Fruit fly (Drosophila melanogaster) whole organism, pupa: ENCODE results near the gene SCCRO4.

Source experiments
- CG10348 ChIP-seq: fragments of 200-800 bp; sonication (Bioruptor generic); IDR thresholded peaks from 2 replicates; pipeline ENCODE4 v1.3.6; 2022; ENCODE audit warnings: missing biosample characterization, missing genetic modification characterization
- CG12605 ChIP-seq: fragments of 200-800 bp; sonication (Bioruptor generic); IDR thresholded peaks from 2 replicates; pipeline ENCODE4 v1.3.6; 2022; ENCODE audit warnings: missing biosample characterization, missing genetic modification characterization
- CG13204 ChIP-seq: fragments of 200-800 bp; sonication (Bioruptor generic); optimal IDR thresholded peaks from 2 replicates; lab custom pipeline; 2018; ENCODE audit warnings: missing biosample characterization, mild to moderate bottlenecking, missing genetic modification characterization, moderate library complexity
- CG14655 ChIP-seq: fragments of 200-800 bp; sonication (Bioruptor generic); optimal IDR thresholded peaks from 3 replicates; lab custom pipeline; 2017; ENCODE audit warnings: mild to moderate bottlenecking, missing biosample characterization, missing genetic modification reagents, missing genetic modification characterization
- CG15710 ChIP-seq: fragments of 200-800 bp; sonication (Bioruptor generic); optimal IDR thresholded peaks from 2 replicates; lab custom pipeline; 2018; ENCODE audit warnings: missing biosample characterization, mild to moderate bottlenecking, missing genetic modification characterization, moderate library complexity
- CG17806 ChIP-seq: fragments of 200-800 bp; sonication (Bioruptor generic); optimal IDR thresholded peaks from 2 replicates; lab custom pipeline; 2018; ENCODE audit warnings: missing biosample characterization, mild to moderate bottlenecking, missing genetic modification characterization, moderate library complexity
- CG32121 ChIP-seq: fragments of 200-800 bp; sonication (Bioruptor generic); IDR thresholded peaks from 2 replicates; pipeline ENCODE4 v1.3.6; 2022; ENCODE audit warnings: missing biosample characterization, missing genetic modification characterization
- CG34367 ChIP-seq: fragments of 200-800 bp; sonication (Bioruptor generic); optimal IDR thresholded peaks from 2 replicates; lab custom pipeline; 2018; ENCODE audit warnings: missing biosample characterization, mild to moderate bottlenecking, missing genetic modification characterization
- CG4496 ChIP-seq: fragments of 200-800 bp; sonication (Bioruptor generic); IDR thresholded peaks from 3 replicates; pipeline ENCODE4 v1.3.6; 2022; ENCODE audit warnings: missing biosample characterization, missing genetic modification characterization
- CG8159 ChIP-seq: fragments of 200-800 bp; sonication (Bioruptor generic); optimal IDR thresholded peaks from 3 replicates; lab custom pipeline; 2018; ENCODE audit warnings: missing biosample characterization, mild to moderate bottlenecking, missing genetic modification characterization, moderate library complexity
- CG8301 ChIP-seq: fragments of 200-800 bp; sonication (Bioruptor generic); optimal IDR thresholded peaks from 2 replicates; lab custom pipeline; 2018; ENCODE audit warnings: missing biosample characterization, mild to moderate bottlenecking, missing genetic modification characterization
- CG9948 ChIP-seq: fragments of 200-800 bp; sonication (Bioruptor generic); optimal IDR thresholded peaks from 2 replicates; lab custom pipeline; 2018; ENCODE audit warnings: missing biosample characterization, mild to moderate bottlenecking, missing genetic modification characterization, moderate library complexity
- D1 ChIP-seq: fragments of 200-800 bp; sonication (Bioruptor generic); optimal IDR thresholded peaks from 2 replicates; lab custom pipeline; 2018; ENCODE audit warnings: missing biosample characterization, mild to moderate bottlenecking, missing genetic modification characterization, moderate library complexity
- EcR ChIP-seq: fragments of 200-800 bp; sonication (Bioruptor generic); optimal IDR thresholded peaks from 3 replicates; lab custom pipeline; 2019; ENCODE audit warnings: missing biosample characterization, missing genetic modification characterization, mild to moderate bottlenecking, moderate library complexity, missing genetic modification reagents
- Ets98B ChIP-seq: fragments of 200-800 bp; sonication (Bioruptor generic); IDR thresholded peaks from 2 replicates; pipeline ENCODE4 v1.3.6; 2022; ENCODE audit warnings: missing biosample characterization, missing genetic modification characterization
- Pif1A ChIP-seq: fragments of 200-800 bp; sonication (Bioruptor generic); optimal IDR thresholded peaks from 3 replicates; lab custom pipeline; 2016; ENCODE audit warnings: missing biosample characterization, missing genetic modification characterization
- Pif1B ChIP-seq: fragments of 200-800 bp; sonication (Bioruptor generic); optimal IDR thresholded peaks from 3 replicates; lab custom pipeline; 2016; ENCODE audit warnings: missing biosample characterization, missing genetic modification characterization
- Snoo ChIP-seq: fragments of 200-800 bp; sonication (Bioruptor generic); optimal IDR thresholded peaks from 3 replicates; lab custom pipeline; 2017; ENCODE audit warnings: missing biosample characterization, mild to moderate bottlenecking, missing genetic modification characterization, inconsistent platforms
- fd96Ca ChIP-seq: fragments of 200-800 bp; sonication (Bioruptor generic); IDR thresholded peaks from 3 replicates; pipeline ENCODE4 v1.3.6; 2022; ENCODE audit warnings: missing biosample characterization, missing genetic modification characterization
- gl ChIP-seq: fragments of 200-800 bp; sonication (Bioruptor generic); optimal IDR thresholded peaks from 2 replicates; lab custom pipeline; 2018; ENCODE audit warnings: missing biosample characterization, mild to moderate bottlenecking, missing genetic modification characterization
- rn ChIP-seq: fragments of 200-800 bp; sonication (Bioruptor generic); IDR thresholded peaks from 2 replicates; pipeline ENCODE4 v1.3.6; 2022; ENCODE audit warnings: missing biosample characterization, missing genetic modification characterization

Gene SCCRO4

DNA sequence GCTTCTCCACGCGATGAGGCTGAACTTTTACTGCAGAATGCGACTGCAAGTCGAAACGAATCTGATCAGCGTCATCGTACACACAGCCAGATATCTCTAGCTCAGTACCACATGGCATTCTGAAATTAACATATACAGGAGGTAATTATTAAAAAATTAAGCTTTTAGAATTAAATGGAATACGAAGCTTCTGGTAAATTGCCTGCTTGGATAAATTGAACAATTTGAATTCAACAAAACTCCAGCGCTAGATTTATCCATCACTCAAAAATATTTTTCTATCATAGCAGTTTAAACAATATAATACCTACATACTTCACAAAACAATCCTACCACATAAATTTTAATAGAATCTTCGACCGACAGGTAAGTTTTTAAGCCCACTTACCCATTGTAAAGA, at the start of gene SCCRO4:
SCCRO4 (plus strand) TSS at position 301 of the 400 bp plus-strand sequence.
- TF ChIP-seq Snoo (tag; lab: Kevin White, UChicago) (no peak), CG13204 (no peak)

DNA sequence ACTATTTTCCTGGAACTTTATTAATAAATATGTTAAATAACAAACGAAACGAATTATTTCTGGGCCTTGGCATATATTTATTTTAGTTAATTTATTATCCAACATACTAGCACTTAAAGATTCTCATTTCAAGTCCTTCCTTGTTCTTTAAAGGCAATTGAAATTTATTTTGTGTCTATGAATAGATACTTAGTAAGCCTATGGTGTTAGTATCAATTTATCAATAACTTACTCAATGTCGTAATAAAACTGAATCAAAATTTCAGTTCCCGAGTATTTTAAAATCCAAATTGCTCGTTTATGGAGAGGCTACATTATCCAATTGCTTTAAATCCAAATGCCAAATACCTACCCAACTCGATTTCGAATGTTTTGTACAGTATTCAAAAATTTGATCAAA, 33.7 kb upstream of the SCCRO4 start, which contains the start of gene CG32228:
CG32228 (plus strand) TSS at position 301 of the 400 bp plus-strand sequence.
- TF ChIP-seq CG10348 (GFP tag; lab: Robert Waterston, UW) (no peak), rn (no peak), CG8159 (tag; lab: Kevin White, UChicago) (no peak), fd96Ca (GFP tag; lab: Robert Waterston, UW) (no peak), CG9948 (tag; lab: Kevin White, UChicago) (no peak), Ets98B (GFP tag; lab: Robert Waterston, UW) (no peak), CG13204 (no peak), CG32121 (GFP tag; lab: Robert Waterston, UW) (no peak), CG4496 (GFP tag; lab: Robert Waterston, UW) (no peak), CG14655 (GFP tag; lab: Kevin White, UChicago) (no peak), CG17806 (tag; lab: Kevin White, UChicago) (no peak), EcR (no peak), D1 (no peak), Pif1B (GFP tag; lab: Kevin White, UChicago) (no peak), CG8301 (tag; lab: Kevin White, UChicago) (no peak), Snoo (tag; lab: Kevin White, UChicago) (no peak), CG34367 (no peak), CG15710 (no peak), CG12605 (GFP tag; lab: Robert Waterston, UW) (no peak)

DNA sequence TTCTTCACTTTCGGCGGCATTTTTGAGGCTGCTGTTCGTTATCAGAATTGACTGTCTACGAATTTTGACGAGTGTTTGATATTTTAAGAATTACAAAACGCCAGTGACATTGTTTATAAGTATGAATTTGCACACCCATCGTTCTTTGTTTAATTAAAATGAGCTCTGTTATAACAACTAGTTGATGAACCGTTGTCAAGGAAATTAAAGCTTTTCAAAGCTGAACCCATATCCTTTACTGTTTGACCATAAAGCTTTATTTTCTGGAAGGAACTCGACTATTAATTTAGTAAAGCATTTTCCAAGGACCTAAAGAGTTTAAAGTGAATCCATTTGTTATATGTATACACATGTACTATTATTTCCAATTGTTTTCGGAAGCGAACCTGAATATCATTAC, 24.0 kb upstream of the SCCRO4 start, which contains the start of gene CG17122:
CG17122 (minus strand) TSS at position 101 of the 400 bp plus-strand sequence.
- TF ChIP-seq Pif1B (GFP tag; lab: Kevin White, UChicago), result no peak
- TF ChIP-seq gl, result no peak
- no peak for TF ChIP-seq CG4496 (GFP tag; lab: Robert Waterston, UW)
- no peak for TF ChIP-seq CG12605 (GFP tag; lab: Robert Waterston, UW)
- TF ChIP-seq CG32121 (GFP tag; lab: Robert Waterston, UW), result no peak
- TF ChIP-seq rn, result no peak
- no peak for TF ChIP-seq CG9948 (tag; lab: Kevin White, UChicago)
- TF ChIP-seq Ets98B (GFP tag; lab: Robert Waterston, UW), result no peak
- TF ChIP-seq CG8301 (tag; lab: Kevin White, UChicago), result no peak
- TF ChIP-seq CG13204, result no peak
- no peak for TF ChIP-seq D1
- TF ChIP-seq Snoo (tag; lab: Kevin White, UChicago), result no peak
- no peak for TF ChIP-seq CG17806 (tag; lab: Kevin White, UChicago)
- TF ChIP-seq, all 21 proteins: peak for 0

DNA sequence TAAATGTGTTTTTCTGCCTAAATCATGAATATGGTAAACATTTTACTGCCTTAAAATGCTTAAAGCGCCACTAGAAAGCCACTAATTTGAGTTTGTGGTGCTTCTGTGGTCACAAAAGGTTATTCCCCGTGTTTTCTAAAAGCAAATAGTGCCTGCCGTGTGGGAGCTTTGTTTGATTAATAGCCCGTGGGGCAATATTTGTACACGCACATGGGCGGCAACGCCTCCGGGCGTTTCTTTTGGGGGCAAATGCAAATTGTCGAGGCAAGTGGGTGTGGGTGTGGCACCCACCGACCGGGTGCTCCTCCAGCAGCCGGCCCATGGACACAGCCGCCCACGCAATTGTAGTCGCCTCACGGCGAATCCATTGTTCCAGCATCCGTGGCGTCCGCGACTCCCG, 23.3 kb upstream of the SCCRO4 start:
- TF ChIP-seq CG15710, result no peak
- no peak for TF ChIP-seq rn
- no peak for TF ChIP-seq CG9948 (tag; lab: Kevin White, UChicago)
- no peak for TF ChIP-seq CG34367
- TF ChIP-seq CG32121 (GFP tag; lab: Robert Waterston, UW), result no peak
- no peak for TF ChIP-seq Pif1A
- no peak for TF ChIP-seq CG17806 (tag; lab: Kevin White, UChicago)
- no peak for TF ChIP-seq CG12605 (GFP tag; lab: Robert Waterston, UW)
- no peak for TF ChIP-seq D1
- TF ChIP-seq CG14655 (GFP tag; lab: Kevin White, UChicago), result no peak
- no peak for TF ChIP-seq CG13204
- no peak for TF ChIP-seq EcR

dm6 chr3L:20276615-20277014, 22.6 kb upstream of the SCCRO4 start:
- TF ChIP-seq CG10348 (GFP tag; lab: Robert Waterston, UW) (no peak), CG34367 (no peak), gl (no peak), EcR (no peak), CG8301 (tag; lab: Kevin White, UChicago) (no peak), D1 (no peak), CG32121 (GFP tag; lab: Robert Waterston, UW) (0 out of 2 replicates have a peak, but pooled peaks have one; percentile 37), Pif1A (peak; percentile 43), Pif1B (GFP tag; lab: Kevin White, UChicago) (peak; percentile 7), CG9948 (tag; lab: Kevin White, UChicago) (no peak), CG14655 (GFP tag; lab: Kevin White, UChicago) (peak; percentile 47), CG17806 (tag; lab: Kevin White, UChicago) (no peak), CG12605 (GFP tag; lab: Robert Waterston, UW) (no peak), CG8159 (tag; lab: Kevin White, UChicago) (peak; percentile 39), CG15710 (no peak), CG13204 (no peak), Snoo (tag; lab: Kevin White, UChicago) (no peak), fd96Ca (GFP tag; lab: Robert Waterston, UW) (0 out of 3 replicates have a peak, but pooled peaks have one; percentile 35), Ets98B (GFP tag; lab: Robert Waterston, UW) (0 out of 2 replicates have a peak, but pooled peaks have one; percentile 48), rn (no peak), CG4496 (GFP tag; lab: Robert Waterston, UW) (no peak)

DNA sequence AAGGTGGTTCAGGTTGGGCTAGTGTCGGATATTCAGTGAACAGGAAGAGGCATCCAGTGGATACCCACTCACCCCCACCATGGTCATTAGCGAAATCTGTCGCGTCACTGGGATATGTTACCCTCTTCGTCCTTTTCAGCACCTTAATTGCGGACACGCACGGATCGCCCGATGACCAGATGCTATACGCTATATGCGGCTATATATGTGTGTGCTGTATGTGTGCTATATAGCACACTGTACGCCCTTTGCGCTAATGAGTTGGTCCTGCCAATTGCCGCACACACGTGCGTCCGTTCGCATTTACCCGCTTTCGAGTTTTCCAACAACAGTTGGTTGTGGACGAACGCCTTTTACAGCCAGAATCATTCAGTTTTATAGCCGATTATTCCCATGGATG, 18.0 kb upstream of the SCCRO4 start:
- TF ChIP-seq CG17806 (tag; lab: Kevin White, UChicago) (no peak), CG14655 (GFP tag; lab: Kevin White, UChicago) (no peak), Pif1B (GFP tag; lab: Kevin White, UChicago) (no peak), Snoo (tag; lab: Kevin White, UChicago) (no peak), CG8159 (tag; lab: Kevin White, UChicago) (no peak), gl (no peak), rn (no peak), Ets98B (GFP tag; lab: Robert Waterston, UW) (no peak), D1 (no peak), CG13204 (no peak), Pif1A (no peak), CG8301 (tag; lab: Kevin White, UChicago) (no peak), CG9948 (tag; lab: Kevin White, UChicago) (no peak)
